Worm (Caenorhabditis elegans): ENCODE results near the gene ttr-31.

Gene ttr-31

ce11 chrX:10979186-10979585, 29.7 kb downstream of the ttr-31 start, which contains the start of gene pxn-2:
TSS of gene pxn-2 (minus strand) at chrX:10979286.
- no peak for TF ChIP-seq mep-1 (tag; optimal IDR thresholded peaks at IDR 0.05)
- no peak for TF ChIP-seq pax-3 (tag; optimal IDR thresholded peaks at IDR 0.05)
- TF ChIP-seq nhr-77 (tag; optimal IDR thresholded peaks at IDR 0.05): no peak
- no peak for TF ChIP-seq nhr-12 (tag; optimal IDR thresholded peaks at IDR 0.05)
- no peak for TF ChIP-seq nhr-237 (tag; optimal IDR thresholded peaks at IDR 0.05)
- no peak for TF ChIP-seq jun-1 (tag; optimal IDR thresholded peaks at IDR 0.05)
- TF ChIP-seq nhr-28 (tag; optimal IDR thresholded peaks at IDR 0.05): no peak
- TF ChIP-seq lin-39 (tag; optimal IDR thresholded peaks at IDR 0.05): no peak
- TF ChIP-seq sptf-1 (tag; optimal IDR thresholded peaks at IDR 0.05): no peak
- no peak for TF ChIP-seq nhr-19 (GFP tag; conservative IDR thresholded peaks at IDR 0.05)
- no peak for TF ChIP-seq F16B12.6 (tag; optimal IDR thresholded peaks at IDR 0.05)
- TF ChIP-seq nhr-90 (tag; optimal IDR thresholded peaks at IDR 0.05; ENCODE audit: poor library complexity): no peak
- TF ChIP-seq mef-2 (tag; optimal IDR thresholded peaks at IDR 0.05): no peak
- TF ChIP-seq nhr-85 (tag): no peak
- no peak for TF ChIP-seq sox-4 (tag; optimal IDR thresholded peaks at IDR 0.05)
- TF ChIP-seq tbx-2 (tag; optimal IDR thresholded peaks at IDR 0.05): no peak
- no peak for TF ChIP-seq efl-1 (optimal IDR thresholded peaks at IDR 0.05)
- no peak for TF ChIP-seq efl-1 (GFP tag; optimal IDR thresholded peaks at IDR 0.05 in 1 of 2)
- no peak for TF ChIP-seq unc-130 (tag; optimal IDR thresholded peaks at IDR 0.05)

ce11 chrX:10976447-10977196, 32.2 kb downstream of the ttr-31 start:
- TF ChIP-seq elt-2 (tag; optimal IDR thresholded peaks at IDR 0.05) (no peak), efl-1 (optimal IDR thresholded peaks at IDR 0.05) (no peak), efl-1 (GFP tag; optimal IDR thresholded peaks at IDR 0.05 in 1 of 2) (peak in 1 of 2 experiments; percentile 91)

- no peak for TF ChIP-seq ceh-63 (GFP tag; optimal IDR thresholded peaks at IDR 0.05)
- TF ChIP-seq fkh-4 (tag; optimal IDR thresholded peaks at IDR 0.05; ENCODE audit: borderline replicate concordance): no peak
- no peak for TF ChIP-seq efl-1 (optimal IDR thresholded peaks at IDR 0.05)
- TF ChIP-seq efl-1 (GFP tag; optimal IDR thresholded peaks at IDR 0.05 in 1 of 2): peak in 1 of 2 experiments; percentile 24
- TF ChIP-seq C16A3.4 (tag; optimal IDR thresholded peaks at IDR 0.05): no peak
- no peak for TF ChIP-seq mep-1 (tag; optimal IDR thresholded peaks at IDR 0.05)
- no peak for TF ChIP-seq ceh-82 (tag; optimal IDR thresholded peaks at IDR 0.05)
- TF ChIP-seq irx-1 (tag; optimal IDR thresholded peaks at IDR 0.05): no peak
Measured at ce11 chrX:10971118-10971517, 37.7 kb downstream of the ttr-31 start.

ce11 chrX:10970629-10971028, 38.2 kb downstream of the ttr-31 start, which contains the start of gene K09C8.8:
TSS of gene K09C8.8 (plus strand) at chrX:10970929.
- TF ChIP-seq lin-39 (tag; optimal IDR thresholded peaks at IDR 0.05): no peak
- TF ChIP-seq nhr-19 (GFP tag; conservative IDR thresholded peaks at IDR 0.05): no peak
- no peak for TF ChIP-seq ets-5 (GFP tag; IDR thresholded peaks at IDR 0.05)
- no peak for TF ChIP-seq efl-1 (optimal IDR thresholded peaks at IDR 0.05)
- TF ChIP-seq efl-1 (GFP tag; optimal IDR thresholded peaks at IDR 0.05 in 1 of 2): no peak
- no peak for TF ChIP-seq snu-23 (GFP tag; optimal IDR thresholded peaks at IDR 0.05)
- no peak for TF ChIP-seq ceh-63 (GFP tag; optimal IDR thresholded peaks at IDR 0.05)
- TF ChIP-seq pqm-1 (tag; optimal IDR thresholded peaks at IDR 0.05): no peak
- no peak for TF ChIP-seq C16A3.4 (tag; optimal IDR thresholded peaks at IDR 0.05)
- TF ChIP-seq lin-13 (GFP tag; optimal IDR thresholded peaks at IDR 0.05): no peak
- TF ChIP-seq ceh-82 (tag; optimal IDR thresholded peaks at IDR 0.05): no peak
- no peak for TF ChIP-seq unc-30 (tag; optimal IDR thresholded peaks at IDR 0.05)
- no peak for TF ChIP-seq pax-3 (tag; optimal IDR thresholded peaks at IDR 0.05)
- no peak for TF ChIP-seq nhr-77 (tag; optimal IDR thresholded peaks at IDR 0.05)
- TF ChIP-seq fkh-8 (tag; optimal IDR thresholded peaks at IDR 0.05): no peak
- TF ChIP-seq dpl-1 (GFP tag; optimal IDR thresholded peaks at IDR 0.05): no peak

- TF ChIP-seq efl-1 (optimal IDR thresholded peaks at IDR 0.05) (no peak), efl-1 (GFP tag; optimal IDR thresholded peaks at IDR 0.05 in 1 of 2) (peak in 1 of 2 experiments; percentile 1), ceh-82 (tag; optimal IDR thresholded peaks at IDR 0.05) (no peak)
Measured at ce11 chrX:10967698-10968097, 41.2 kb downstream of the ttr-31 start, which contains the start of gene K09C8.9. TSS of gene K09C8.9 (minus strand) at chrX:10967798.
